Fruit fly (Drosophila melanogaster): ENCODE data around the gene Sac1.

Sac1 gene

dm6 chr3L:1247627-1248295 lies at the start of gene Sac1, which contains the start of gene Psf1 (continued):
- peak; percentile 40 for TF ChIP-seq dmrt11E (tag; optimal IDR thresholded peaks at IDR 0.05)
- no peak for TF ChIP-seq btn (GFP tag; optimal IDR thresholded peaks at IDR 0.05)
- TF ChIP-seq CG7372 (GFP tag; IDR thresholded peaks at IDR 0.05) = no peak
- TF ChIP-seq CG9817 (tag; optimal IDR thresholded peaks at IDR 0.05) = peak; percentile 57
- no peak for TF ChIP-seq HHEX (GFP tag; optimal IDR thresholded peaks at IDR 0.05)
- no peak for TF ChIP-seq Poxn (GFP tag; IDR thresholded peaks at IDR 0.05)
- peak; percentile 89 for TF ChIP-seq unc-4 (GFP tag; IDR thresholded peaks at IDR 0.05; ENCODE audit: partially characterized antibody)
- no peak for TF ChIP-seq CG31388 (GFP tag; optimal IDR thresholded peaks at IDR 0.05)
- peak; percentile 13; the same call in 1 of the 2 replicates for TF ChIP-seq CG14441 (GFP tag; IDR thresholded peaks at IDR 0.05)
- TF ChIP-seq zf30C (GFP tag; optimal IDR thresholded peaks at IDR 0.05) = no peak
- peak; percentile 77 for TF ChIP-seq fu2 (GFP tag; optimal IDR thresholded peaks at IDR 0.05)
- peak; percentile 39 for TF ChIP-seq CG33213 (GFP tag; optimal IDR thresholded peaks at IDR 0.05)
- no peak for TF ChIP-seq CG2712 (tag; optimal IDR thresholded peaks at IDR 0.05)
- no peak for TF ChIP-seq Sox100B (GFP tag; optimal IDR thresholded peaks at IDR 0.05)
- peak; percentile 40 for TF ChIP-seq CG10979 (tag; optimal IDR thresholded peaks at IDR 0.05)
- peak; percentile 69 for TF ChIP-seq CG9797 (GFP tag; optimal IDR thresholded peaks at IDR 0.05)
- no peak for TF ChIP-seq chinmo (GFP tag; IDR thresholded peaks at IDR 0.05; ENCODE audit: partially characterized antibody)
- TF ChIP-seq br (optimal IDR thresholded peaks at IDR 0.05) = no peak
- no peak for TF ChIP-seq B-H1 (GFP tag; IDR thresholded peaks at IDR 0.05)
- peak; percentile 76 for TF ChIP-seq phol (tag; optimal IDR thresholded peaks at IDR 0.05)
- TF ChIP-seq pita (GFP tag; optimal IDR thresholded peaks at IDR 0.05) = no peak
- no peak for TF ChIP-seq croc (GFP tag; conservative IDR thresholded peaks at IDR 0.05)
- TF ChIP-seq CG10462 (GFP tag; optimal IDR thresholded peaks at IDR 0.05) = no peak
- TF ChIP-seq CG9437 (GFP tag; optimal IDR thresholded peaks at IDR 0.05) = peak; percentile 50
- TF ChIP-seq run (tag; optimal IDR thresholded peaks at IDR 0.05) = no peak
- no peak for TF ChIP-seq Oli (tag; optimal IDR thresholded peaks at IDR 0.05)
- TF ChIP-seq CG9876 (GFP tag; optimal IDR thresholded peaks at IDR 0.05) = peak; percentile 24
- no peak for TF ChIP-seq nom (GFP tag; optimal IDR thresholded peaks at IDR 0.05)
- TF ChIP-seq Lim3 (GFP tag; IDR thresholded peaks at IDR 0.05) = no peak
- peak; percentile 91 for TF ChIP-seq CG16813 (GFP tag; IDR thresholded peaks at IDR 0.05; ENCODE audit: partially characterized antibody)
- TF ChIP-seq B-H2 (GFP tag; optimal IDR thresholded peaks at IDR 0.05) = no peak
- TF ChIP-seq Atf6 (GFP tag; IDR thresholded peaks at IDR 0.05) = no peak
- no peak for TF ChIP-seq Drgx (GFP tag; IDR thresholded peaks at IDR 0.05)
- TF ChIP-seq CG2116 (GFP tag; optimal IDR thresholded peaks at IDR 0.05) = peak; percentile 61
- TF ChIP-seq Meics (GFP tag; optimal IDR thresholded peaks at IDR 0.05) = peak; percentile 23
- TF ChIP-seq vvl (GFP tag; IDR thresholded peaks at IDR 0.05) = no peak
- TF ChIP-seq klu (GFP tag; IDR thresholded peaks at IDR 0.05) = no peak; the same call in 1 of the 2 replicates
- TF ChIP-seq Camta (GFP tag; optimal IDR thresholded peaks at IDR 0.05) = peak; percentile 2
- peak; percentile 36 for TF ChIP-seq CG9609 (GFP tag; optimal IDR thresholded peaks at IDR 0.05)
- peak; percentile 76 for TF ChIP-seq CG6791 (GFP tag; IDR thresholded peaks at IDR 0.05; ENCODE audit: partially characterized antibody)
- TF ChIP-seq chn (GFP tag; optimal IDR thresholded peaks at IDR 0.05) = peak; percentile 18
- no peak for TF ChIP-seq CG10209 (GFP tag; optimal IDR thresholded peaks at IDR 0.05)
- TF ChIP-seq org-1 (GFP tag; optimal IDR thresholded peaks at IDR 0.05) = no peak
- TF ChIP-seq ap (GFP tag; IDR thresholded peaks at IDR 0.05) = no peak
- TF ChIP-seq CG9932 (GFP tag; IDR thresholded peaks at IDR 0.05) = peak; percentile 68; the same call in 1 of the 2 replicates
- TF ChIP-seq schlank (tag; optimal IDR thresholded peaks at IDR 0.05) = no peak
- TF ChIP-seq z (GFP tag; IDR thresholded peaks at IDR 0.05) = no peak
- TF ChIP-seq CG15073 (GFP tag; optimal IDR thresholded peaks at IDR 0.05) = no peak
- TF ChIP-seq CG1647 (GFP tag; optimal IDR thresholded peaks at IDR 0.05) = peak; percentile 47
- TF ChIP-seq Sin3A (optimal IDR thresholded peaks at IDR 0.05) = peak; percentile 99
- TF ChIP-seq NC2β (GFP tag; optimal IDR thresholded peaks at IDR 0.05) = peak; percentile 38

Measured in whole organism, embryonic.